Fruit fly (Drosophila melanogaster) whole organism, prepupa: Measurements from ENCODE around the gene CG45049.

ENCODE experiments used
- Blimp-1 ChIP-seq: fragments of 200-800 bp; sonication (Bioruptor generic); optimal IDR thresholded peaks from 3 replicates; lab custom pipeline; 2017; ENCODE audit warnings: missing biosample characterization, missing genetic modification characterization, mild to moderate bottlenecking, moderate library complexity, missing genetic modification reagents
- Ets96B ChIP-seq: fragments of 200-800 bp; optimal IDR thresholded peaks from 2 replicates; lab custom pipeline; 2019; ENCODE audit warnings: missing biosample characterization, mild to moderate bottlenecking, missing genetic modification characterization, moderate library complexity
- Lpt ChIP-seq: fragments of 200-800 bp; sonication (Bioruptor generic); optimal IDR thresholded peaks from 3 replicates; lab custom pipeline; 2016; ENCODE audit warnings: missing biosample characterization, missing genetic modification characterization
- Sox102F ChIP-seq: fragments of 200-800 bp; sonication (Bioruptor generic); optimal IDR thresholded peaks from 2 replicates; lab custom pipeline; 2016; ENCODE audit warnings: missing biosample characterization, mild to moderate bottlenecking, missing genetic modification characterization
- vri ChIP-seq: fragments of 200-800 bp; sonication (Bioruptor generic); optimal IDR thresholded peaks from 3 replicates; lab custom pipeline; 2016; ENCODE audit warnings: missing biosample characterization, mild to moderate bottlenecking, missing genetic modification characterization

DNA sequence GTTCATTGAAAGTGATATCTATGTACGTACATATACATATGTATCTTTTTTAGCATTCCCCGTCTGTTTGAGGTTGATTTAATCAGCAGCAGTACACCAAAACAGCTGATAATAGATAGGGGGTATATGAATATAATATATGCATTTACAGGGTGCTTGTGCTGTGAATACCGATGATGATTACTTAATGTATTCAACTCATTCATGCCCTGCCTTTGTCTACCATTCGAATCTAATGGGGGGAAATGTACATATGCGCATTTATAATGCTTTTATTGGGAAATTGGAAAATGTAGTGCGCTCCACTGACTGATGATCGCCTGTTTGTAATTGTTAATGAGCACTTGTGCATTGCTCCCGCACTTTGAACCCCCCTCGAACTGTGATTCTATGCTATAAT lies 53.4 kb downstream of the CG45049 start:
- TF ChIP-seq vri (GFP tag; lab: Kevin White, UChicago) (no peak), Blimp-1 (GFP tag; lab: Kevin White, UChicago) (no peak), Ets96B (tag; lab: Kevin White, UChicago) (no peak), Lpt (no peak), Sox102F (no peak)
